Fruit fly (Drosophila melanogaster) whole organism, embryonic: ENCODE data around the gene Msh6.

ENCODE experiments used
- Abd-B ChIP-seq: fragments of 200-800 bp; sonication (Bioruptor generic); optimal IDR thresholded peaks from 2 replicates; lab custom pipeline; 2018; ENCODE audit warnings: missing biosample characterization, mild to moderate bottlenecking, missing genetic modification characterization, moderate library complexity
- Atf-2 ChIP-seq: fragments of 200-800 bp; sonication (Bioruptor generic); optimal IDR thresholded peaks from 2 replicates; lab custom pipeline; 2016; ENCODE audit warnings: missing biosample characterization, missing genetic modification characterization
- Awh ChIP-seq: fragments of 200-800 bp; sonication (Bioruptor generic); IDR thresholded peaks from 2 replicates; pipeline ENCODE4, ENCODE4 v1.3.6; 2022; ENCODE audit warnings: missing biosample characterization, missing genetic modification characterization
- B-H2 ChIP-seq: fragments of 200-800 bp; sonication (Bioruptor generic); optimal IDR thresholded peaks from 2 replicates; lab custom pipeline; 2018; ENCODE audit warnings: missing biosample characterization, mild to moderate bottlenecking, missing genetic modification characterization
- BEAF-32 ChIP-seq: fragments of 200-800 bp; sonication (Bioruptor generic); optimal IDR thresholded peaks from 3 replicates; lab custom pipeline; 2017; ENCODE audit warnings: missing biosample characterization, missing genetic modification characterization, mild to moderate bottlenecking, moderate library complexity, missing genetic modification reagents
- Blimp-1 ChIP-seq: fragments of 200-800 bp; sonication (Bioruptor generic); optimal IDR thresholded peaks from 3 replicates; lab custom pipeline; 2018; ENCODE audit warnings: missing biosample characterization, missing genetic modification characterization, mild to moderate bottlenecking, moderate library complexity, missing genetic modification reagents
- CG10147 ChIP-seq: fragments of 200-800 bp; sonication (Bioruptor generic); optimal IDR thresholded peaks from 2 replicates; lab custom pipeline; 2019; ENCODE audit warnings: missing biosample characterization, mild to moderate bottlenecking, missing genetic modification characterization, moderate library complexity
- CG12104 ChIP-seq: fragments of 200-800 bp; sonication (Bioruptor generic); optimal IDR thresholded peaks from 3 replicates; lab custom pipeline; 2016; ENCODE audit warnings: missing biosample characterization, missing genetic modification characterization
- CG14050 ChIP-seq: fragments of 200-800 bp; sonication (Bioruptor generic); IDR thresholded peaks from 3 replicates; pipeline ENCODE4 v1.3.6; 2022; ENCODE audit warnings: missing biosample characterization, missing genetic modification characterization
- CG14860 ChIP-seq: fragments of 200-800 bp; sonication (Bioruptor generic); IDR thresholded peaks from 3 replicates; pipeline ENCODE4 v1.3.6; 2022; ENCODE audit warnings: missing biosample characterization, missing genetic modification characterization; ENCODE audit not compliant: partially characterized antibody
- CG16779 ChIP-seq: fragments of 200-800 bp; sonication (Bioruptor generic); IDR thresholded peaks from 2 replicates; pipeline ENCODE4 v1.3.6; 2022; ENCODE audit warnings: missing biosample characterization, missing genetic modification characterization
- CG16813 ChIP-seq: fragments of 200-800 bp; sonication (Bioruptor generic); IDR thresholded peaks from 3 replicates; pipeline ENCODE4 v1.3.6; 2022; ENCODE audit warnings: missing biosample characterization, missing genetic modification characterization; ENCODE audit not compliant: partially characterized antibody
- CG17328 ChIP-seq: fragments of 200-800 bp; sonication (Bioruptor generic); IDR thresholded peaks from 2 replicates; pipeline ENCODE4 v1.3.6; 2022; ENCODE audit warnings: missing biosample characterization, missing genetic modification characterization
- CG18262 ChIP-seq: fragments of 200-800 bp; optimal IDR thresholded peaks from 3 replicates; lab custom pipeline; 2019; ENCODE audit warnings: missing biosample characterization, mild to moderate bottlenecking, missing genetic modification characterization, moderate library complexity
- CG32532 ChIP-seq: fragments of 200-800 bp; sonication (Bioruptor generic); IDR thresholded peaks from 2 replicates; pipeline ENCODE4 v1.3.6; 2022; ENCODE audit warnings: missing biosample characterization, missing genetic modification characterization
- CG4404 ChIP-seq: fragments of 200-800 bp; sonication (Bioruptor generic); IDR thresholded peaks from 2 replicates; pipeline ENCODE4 v1.3.6; 2022; ENCODE audit warnings: missing biosample characterization, missing genetic modification characterization
- CG5180 ChIP-seq: fragments of 200-800 bp; sonication (Bioruptor generic); optimal IDR thresholded peaks from 3 replicates; lab custom pipeline; 2017; ENCODE audit warnings: missing biosample characterization, missing genetic modification characterization, mild to moderate bottlenecking, moderate library complexity, missing genetic modification reagents
- CG7556 ChIP-seq: fragments of 200-800 bp; sonication (Bioruptor generic); optimal IDR thresholded peaks from 2 replicates; lab custom pipeline; 2017; ENCODE audit warnings: missing biosample characterization, mild to moderate bottlenecking, missing genetic modification characterization
- D19B ChIP-seq: fragments of 200-800 bp; sonication (Bioruptor generic); optimal IDR thresholded peaks from 2 replicates; lab custom pipeline; 2017; ENCODE audit warnings: missing biosample characterization, mild to moderate bottlenecking, missing genetic modification characterization
- Doc3 ChIP-seq: fragments of 200-800 bp; sonication (Bioruptor generic); IDR thresholded peaks from 3 replicates; pipeline ENCODE4 v1.3.6; 2022; ENCODE audit warnings: missing biosample characterization, missing genetic modification characterization; ENCODE audit not compliant: partially characterized antibody
- Ets65A ChIP-seq: fragments of 200-800 bp; sonication (Bioruptor generic); peaks from one replicate; lab custom pipeline; 2016; ENCODE audit warnings: missing biosample characterization, missing genetic modification characterization
- H2.0 ChIP-seq: fragments of 200-800 bp; sonication (Bioruptor generic); IDR thresholded peaks from 2 replicates; pipeline ENCODE4 v1.3.6; 2022; ENCODE audit warnings: missing biosample characterization, missing genetic modification characterization
- Hand ChIP-seq: fragments of 200-800 bp; sonication (Bioruptor generic); optimal IDR thresholded peaks from 2 replicates; lab custom pipeline; 2017; ENCODE audit warnings: mild to moderate bottlenecking, missing biosample characterization, missing genetic modification reagents, missing genetic modification characterization
- Hmr ChIP-seq: fragments of 200-800 bp; sonication (Bioruptor generic); optimal IDR thresholded peaks from 3 replicates; lab custom pipeline; 2017; ENCODE audit warnings: mild to moderate bottlenecking, missing biosample characterization, missing genetic modification reagents, missing genetic modification characterization
- NFAT ChIP-seq: fragments of 200-800 bp; sonication (Bioruptor generic); IDR thresholded peaks from 2 replicates; pipeline ENCODE4 v1.3.6; 2022; ENCODE audit warnings: missing biosample characterization, missing genetic modification characterization
- Optix ChIP-seq: fragments of 200-800 bp; sonication (Bioruptor generic); IDR thresholded peaks from 3 replicates; pipeline ENCODE4 v1.3.6; 2022; ENCODE audit warnings: missing biosample characterization, missing genetic modification characterization
- Side ChIP-seq: fragments of 200-800 bp; sonication (Bioruptor generic); optimal IDR thresholded peaks from 2 replicates; lab custom pipeline; 2016; ENCODE audit warnings: missing biosample characterization, missing genetic modification characterization
- Sry-β ChIP-seq: fragments of 200-800 bp; sonication (Bioruptor generic); optimal IDR thresholded peaks from 2 replicates; lab custom pipeline; 2018; ENCODE audit warnings: missing biosample characterization, mild to moderate bottlenecking, missing genetic modification characterization, moderate library complexity
- ara ChIP-seq: fragments of 200-800 bp; sonication (Bioruptor generic); IDR thresholded peaks from 2 replicates; pipeline ENCODE4 v1.3.6; 2022; ENCODE audit warnings: missing biosample characterization, missing genetic modification characterization
- crc ChIP-seq: fragments of 200-800 bp; sonication (Bioruptor generic); optimal IDR thresholded peaks from 2 replicates; lab custom pipeline; 2016; ENCODE audit warnings: missing biosample characterization, missing genetic modification characterization
- ewg ChIP-seq: fragments of 200-800 bp; sonication (Bioruptor generic); optimal IDR thresholded peaks from 3 replicates; lab custom pipeline; 2017; ENCODE audit warnings: mild to moderate bottlenecking, missing biosample characterization, missing genetic modification reagents, missing genetic modification characterization
- ind ChIP-seq: fragments of 200-800 bp; sonication (Bioruptor generic); optimal IDR thresholded peaks from 3 replicates; lab custom pipeline; 2016; ENCODE audit warnings: missing biosample characterization, missing genetic modification characterization
- kay ChIP-seq: fragments of 200-800 bp; sonication (Bioruptor generic); optimal IDR thresholded peaks from 2 replicates; lab custom pipeline; 2016; ENCODE audit warnings: missing biosample characterization, missing genetic modification characterization
- nerfin-2 ChIP-seq: fragments of 200-800 bp; sonication (Bioruptor generic); IDR thresholded peaks from 2 replicates; pipeline ENCODE4 v1.3.6; 2022; ENCODE audit warnings: missing biosample characterization, missing genetic modification characterization; ENCODE audit not compliant: partially characterized antibody
- odd ChIP-seq: fragments of 200-800 bp; sonication (Bioruptor generic); optimal IDR thresholded peaks from 2 replicates; lab custom pipeline; 2017; ENCODE audit warnings: missing biosample characterization, mild to moderate bottlenecking, missing genetic modification characterization
- pnt ChIP-seq: fragments of 200-800 bp; sonication (Bioruptor generic); optimal IDR thresholded peaks from 3 replicates; lab custom pipeline; 2016; ENCODE audit warnings: missing biosample characterization, missing genetic modification characterization
- ranshi ChIP-seq: fragments of 200-800 bp; sonication (Bioruptor generic); IDR thresholded peaks from 2 replicates; pipeline ENCODE4 v1.3.6; 2022; ENCODE audit warnings: missing biosample characterization, missing genetic modification characterization
- sc ChIP-seq, 3 experiments: fragments of >200 bp in 2 of 3; fragments of 200-800 bp in 1 of 3; sonication (Bioruptor generic) in 1 of 3; optimal IDR thresholded peaks; 2 replicates in 2 of 3; 3 replicates in 1 of 3; lab custom pipeline; 2017; ENCODE audit warnings: mild to moderate bottlenecking in 1 of 3, missing biosample characterization in 1 of 3, missing genetic modification characterization in 1 of 3, missing genetic modification reagents in 1 of 3
- stc ChIP-seq: fragments of 200-800 bp; sonication (Bioruptor generic); IDR thresholded peaks from 2 replicates; pipeline ENCODE4 v1.3.6; 2022; ENCODE audit warnings: missing biosample characterization, missing genetic modification characterization
- tna ChIP-seq: fragments of 200-800 bp; sonication (Bioruptor generic); IDR thresholded peaks from 2 replicates; pipeline ENCODE4 v1.3.6; 2022; ENCODE audit warnings: missing biosample characterization, missing genetic modification characterization; ENCODE audit not compliant: partially characterized antibody
- vnd ChIP-seq: fragments of 200-800 bp; sonication (Bioruptor generic); IDR thresholded peaks from 3 replicates; pipeline ENCODE4 v1.3.6; 2022; ENCODE audit warnings: missing biosample characterization, missing genetic modification characterization; ENCODE audit not compliant: partially characterized antibody
- zen ChIP-seq: fragments of 200-800 bp; sonication (Bioruptor generic); optimal IDR thresholded peaks from 3 replicates; lab custom pipeline; 2018; ENCODE audit warnings: missing biosample characterization, mild to moderate bottlenecking, missing genetic modification characterization, moderate library complexity

Msh6 gene

DNA sequence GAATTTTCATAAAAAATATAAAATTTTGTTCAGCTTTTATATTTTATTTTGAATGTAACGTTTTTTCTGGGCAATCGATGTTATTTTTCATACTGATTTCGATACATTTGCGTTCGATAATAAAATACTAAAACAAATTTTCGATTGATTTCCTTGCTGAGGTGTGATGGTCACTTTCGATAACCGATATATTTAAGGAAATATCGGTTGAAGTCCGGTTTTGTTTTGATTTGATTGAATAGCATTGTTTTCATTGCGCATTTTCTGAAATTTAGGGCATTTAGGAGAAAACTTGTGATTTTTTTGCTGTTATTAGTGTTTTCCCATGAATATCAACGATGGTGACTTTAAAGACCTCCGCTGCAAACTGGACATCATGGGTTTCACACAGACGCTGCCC lies 41.8 kb downstream of the Msh6 start, which contains the start of gene Cep135 (continued):
- TF ChIP-seq CG14860 (GFP tag; lab: Robert Waterston, UW) (peak; percentile 86), stc (no peak), CG17328 (GFP tag; lab: Robert Waterston, UW) (no peak), CG5180 (GFP tag; lab: Kevin White, UChicago) (no peak), crc (no peak), zen (tag; lab: Kevin White, UChicago) (no peak), ranshi (GFP tag; lab: Robert Waterston, UW) (no peak), ara (GFP tag; lab: Robert Waterston, UW) (no peak), Blimp-1 (GFP tag; lab: Kevin White, UChicago) (no peak), CG12104 (GFP tag; lab: Kevin White, UChicago) (no peak), CG16813 (peak; percentile 83), H2.0 (no peak), CG32532 (GFP tag; lab: Robert Waterston, UW) (no peak), Atf-2 (GFP tag; lab: Kevin White, UChicago) (no peak), CG16779 (no peak), Abd-B (GFP tag; lab: Kevin White, UChicago) (no peak), Doc3 (GFP tag; lab: Robert Waterston, UW) (peak; percentile 82), tna (peak; percentile 92), D19B (GFP tag; lab: Kevin White, UChicago) (no peak), vnd (GFP tag; lab: Robert Waterston, UW) (peak; percentile 82), odd (GFP tag; lab: Kevin White, UChicago) (no peak), B-H2 (GFP tag; lab: Kevin White, UChicago) (no peak), BEAF-32 (GFP tag; lab: Kevin White, UChicago) (peak; percentile 71), CG14050 (no peak), CG7556 (GFP tag; lab: Kevin White, UChicago) (no peak), ind (GFP tag; lab: Kevin White, UChicago) (no peak), pnt (GFP tag; lab: Kevin White, UChicago) (no peak), Optix (GFP tag; lab: Robert Waterston, UW) (no peak), Hmr (GFP tag; lab: Kevin White, UChicago) (no peak), Awh (GFP tag; lab: Robert Waterston, UW) (no peak), Side (no peak)

DNA sequence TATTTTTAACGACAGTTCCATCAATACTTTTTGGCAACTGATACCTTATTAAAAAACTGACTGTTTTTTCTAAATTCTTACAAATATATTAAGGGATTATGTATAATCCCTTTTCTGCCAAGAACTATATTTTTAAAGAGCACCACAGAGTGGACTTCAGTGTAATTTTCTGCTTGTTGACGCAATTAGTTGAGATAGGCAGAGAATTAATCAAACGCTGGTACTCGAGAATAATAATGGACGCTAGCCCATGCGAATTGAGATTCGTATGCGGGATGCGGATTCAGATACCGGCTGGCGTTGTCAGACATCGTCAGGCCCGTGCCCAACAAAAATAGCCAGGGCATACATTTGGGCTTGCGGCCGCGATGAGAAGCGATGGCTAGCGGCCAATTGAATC lies 45.1 kb downstream of the Msh6 start, which contains the start of gene CG13458:
Gene CG13458 (plus strand): TSS at position 301 of the 400 bp plus-strand sequence.
- TF ChIP-seq NFAT (GFP tag; lab: Robert Waterston, UW) (no peak), sc (optimal IDR thresholded peaks at IDR 0.05; lab: Kevin White, UChicago) (no peak), sc (GFP tag; optimal IDR thresholded peaks at IDR 0.05; lab: Kevin White, UChicago) (no peak), kay (GFP tag; lab: Kevin White, UChicago) (no peak)

DNA sequence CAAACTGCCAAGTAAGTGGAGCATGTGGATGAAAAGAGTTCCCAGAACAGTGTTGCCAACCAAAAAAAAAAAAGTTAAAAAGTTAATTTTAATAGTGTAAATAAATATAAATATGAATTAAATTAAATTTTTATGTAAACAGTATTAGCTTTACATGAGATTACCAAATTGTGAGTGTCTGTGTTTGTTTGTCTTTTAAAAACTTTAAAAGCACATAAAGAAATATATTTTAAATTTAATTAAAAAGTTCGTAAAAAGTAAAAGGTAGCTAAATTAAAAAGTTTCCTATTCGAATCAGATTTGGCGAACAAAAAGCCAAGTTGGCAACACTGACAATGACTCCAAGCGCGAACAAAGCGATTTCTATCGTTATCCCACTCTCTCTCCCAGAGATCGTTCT lies 49.4 kb downstream of the Msh6 start:
- no peak for TF ChIP-seq nerfin-2
- TF ChIP-seq CG18262 (tag; lab: Kevin White, UChicago), result peak; percentile 12
- TF ChIP-seq CG4404 (GFP tag; lab: Robert Waterston, UW), result no peak
- no peak for TF ChIP-seq CG10147
- TF ChIP-seq Ets65A (GFP tag; lab: Kevin White, UChicago), result peak; percentile 20
- TF ChIP-seq Hand (GFP tag; lab: Kevin White, UChicago), result no peak
- TF ChIP-seq ewg (GFP tag; lab: Kevin White, UChicago), result no peak
- TF ChIP-seq Sry-β (GFP tag; lab: Kevin White, UChicago), result peak; percentile 68
